Fruit fly (Drosophila melanogaster): ENCODE results near the gene CG10898.

The CG10898 gene

DNA sequence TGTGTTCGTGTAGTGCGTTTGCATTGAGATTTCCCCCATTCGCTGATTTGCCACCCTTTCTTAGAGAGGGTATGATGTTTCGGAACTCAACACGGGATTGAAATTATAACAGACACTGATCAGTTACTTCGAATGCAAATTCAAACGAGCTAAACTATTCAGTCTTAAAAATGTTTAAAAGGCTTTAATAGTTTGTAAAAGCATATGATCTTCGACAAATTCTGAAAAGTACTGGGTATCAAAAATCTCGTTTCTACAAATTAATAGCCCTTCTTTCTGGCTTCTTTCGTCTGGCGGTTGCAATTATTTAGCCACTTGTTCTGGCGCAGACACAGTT, 24.6 kb downstream of the CG10898 start (continued):
- no peak for TF ChIP-seq CG15011 (GFP tag; optimal IDR thresholded peaks at IDR 0.05)
- TF ChIP-seq crp (GFP tag; optimal IDR thresholded peaks at IDR 0.05) = peak in 1 of 2 experiments; percentile 10
- peak; percentile 64; the same call in 2 of the 3 replicates for TF ChIP-seq Aef1 (GFP tag; IDR thresholded peaks at IDR 0.05)
- TF ChIP-seq CG11504 (tag; optimal IDR thresholded peaks at IDR 0.05) = no peak
- no peak for TF ChIP-seq bbx (GFP tag; IDR thresholded peaks at IDR 0.05; ENCODE audit: partially characterized antibody)
- peak; percentile 53 for TF ChIP-seq mam (GFP tag; optimal IDR thresholded peaks at IDR 0.05)
- TF ChIP-seq Eip74EF (GFP tag; optimal IDR thresholded peaks at IDR 0.05) = peak in 1 of 2 experiments; percentile 52
- no peak for TF ChIP-seq ab (GFP tag; optimal IDR thresholded peaks at IDR 0.05)
- peak; percentile 12 for TF ChIP-seq Nf-YB (GFP tag; optimal IDR thresholded peaks at IDR 0.05)
- TF ChIP-seq CG11560 (tag; IDR thresholded peaks at IDR 0.05) = no peak
- TF ChIP-seq phol (tag; optimal IDR thresholded peaks at IDR 0.05) = peak; percentile 58
- peak; percentile 16 for TF ChIP-seq ERR (GFP tag; optimal IDR thresholded peaks at IDR 0.05)
- TF ChIP-seq CG4404 (GFP tag; IDR thresholded peaks at IDR 0.05) = no peak
- peak; percentile 90 for TF ChIP-seq CG14441 (GFP tag; IDR thresholded peaks at IDR 0.05)
- peak; percentile 66 for TF ChIP-seq lmd (GFP tag; IDR thresholded peaks at IDR 0.05)
- TF ChIP-seq yki (optimal IDR thresholded peaks at IDR 0.05) = no peak
- TF ChIP-seq Gsc (GFP tag; IDR thresholded peaks at IDR 0.05) = no peak
- no peak for TF ChIP-seq hbn (GFP tag; IDR thresholded peaks at IDR 0.05; ENCODE audit: partially characterized antibody)
- TF ChIP-seq disco-r (GFP tag; optimal IDR thresholded peaks at IDR 0.05) = peak; percentile 30
- TF ChIP-seq vnd (GFP tag; IDR thresholded peaks at IDR 0.05; ENCODE audit: partially characterized antibody) = no peak
- TF ChIP-seq CG5953 (GFP tag; IDR thresholded peaks at IDR 0.05) = peak; percentile 77
- no peak for TF ChIP-seq sug (tag; optimal IDR thresholded peaks at IDR 0.05)
- TF ChIP-seq fd64A (GFP tag; optimal IDR thresholded peaks at IDR 0.05) = no peak
- TF ChIP-seq bsh (GFP tag; optimal IDR thresholded peaks at IDR 0.05) = peak; percentile 73 to 77
- TF ChIP-seq nerfin-2 (GFP tag; IDR thresholded peaks at IDR 0.05; ENCODE audit: partially characterized antibody) = no peak
- no peak for TF ChIP-seq dmrt99B (tag; optimal IDR thresholded peaks at IDR 0.05)
- peak; percentile 30 for TF ChIP-seq CG2875 (GFP tag; optimal IDR thresholded peaks at IDR 0.05)
- TF ChIP-seq CG2202 (tag; optimal IDR thresholded peaks at IDR 0.05) = no peak
- TF ChIP-seq row (GFP tag; IDR thresholded peaks at IDR 0.05) = peak; percentile 85
- TF ChIP-seq cas (GFP tag; IDR thresholded peaks at IDR 0.05) = no peak
- no peak for TF ChIP-seq CG2678 (tag; optimal IDR thresholded peaks at IDR 0.05)
- peak; percentile 55 for TF ChIP-seq pb (GFP tag; optimal IDR thresholded peaks at IDR 0.05)
- no peak for TF ChIP-seq CG31441 (GFP tag; IDR thresholded peaks at IDR 0.05)
- TF ChIP-seq Camta (GFP tag; optimal IDR thresholded peaks at IDR 0.05) = peak; percentile 30
- TF ChIP-seq slou (GFP tag; optimal IDR thresholded peaks at IDR 0.05) = no peak
- peak; percentile 56 for TF ChIP-seq org-1 (GFP tag; optimal IDR thresholded peaks at IDR 0.05)
- no peak for TF ChIP-seq nerfin-1 (tag; optimal IDR thresholded peaks at IDR 0.05)
- no peak for TF ChIP-seq CG6683 (GFP tag; optimal IDR thresholded peaks at IDR 0.05)
- peak; percentile 55 for TF ChIP-seq CG15514 (GFP tag; optimal IDR thresholded peaks at IDR 0.05)
- TF ChIP-seq hkb (optimal IDR thresholded peaks at IDR 0.05) = no peak
- TF ChIP-seq hkb (GFP tag; IDR thresholded peaks at IDR 0.05) = peak; percentile 80
- TF ChIP-seq CG3281 (GFP tag; optimal IDR thresholded peaks at IDR 0.05) = peak; percentile 52
- TF ChIP-seq kni (GFP tag; optimal IDR thresholded peaks at IDR 0.05) = no peak
- peak; percentile 36 for TF ChIP-seq repo (GFP tag; optimal IDR thresholded peaks at IDR 0.05)
- peak; percentile 70 for TF ChIP-seq ap (GFP tag; IDR thresholded peaks at IDR 0.05)
- no peak for TF ChIP-seq Trl (optimal IDR thresholded peaks at IDR 0.05)
- peak; percentile 65 for TF ChIP-seq Trl (GFP tag; optimal IDR thresholded peaks at IDR 0.05)
- TF ChIP-seq Rfx (GFP tag; IDR thresholded peaks at IDR 0.05) = peak; percentile 76
- peak; percentile 68 to 77 for TF ChIP-seq dpn (GFP tag; optimal IDR thresholded peaks at IDR 0.05)
- peak; percentile 62 for TF ChIP-seq D19A (tag; optimal IDR thresholded peaks at IDR 0.05)
- peak; percentile 57 for TF ChIP-seq Gug (GFP tag; IDR thresholded peaks at IDR 0.05)
- peak; percentile 53 for TF ChIP-seq maf-S (GFP tag; optimal IDR thresholded peaks at IDR 0.05)

All from whole organism, embryonic.